Worm (Caenorhabditis elegans): ENCODE data around the gene sup-1.
A peak's percentile ranks its signal among the peaks of the same experiment; 100 is the strongest.

Gene sup-1

DNA sequence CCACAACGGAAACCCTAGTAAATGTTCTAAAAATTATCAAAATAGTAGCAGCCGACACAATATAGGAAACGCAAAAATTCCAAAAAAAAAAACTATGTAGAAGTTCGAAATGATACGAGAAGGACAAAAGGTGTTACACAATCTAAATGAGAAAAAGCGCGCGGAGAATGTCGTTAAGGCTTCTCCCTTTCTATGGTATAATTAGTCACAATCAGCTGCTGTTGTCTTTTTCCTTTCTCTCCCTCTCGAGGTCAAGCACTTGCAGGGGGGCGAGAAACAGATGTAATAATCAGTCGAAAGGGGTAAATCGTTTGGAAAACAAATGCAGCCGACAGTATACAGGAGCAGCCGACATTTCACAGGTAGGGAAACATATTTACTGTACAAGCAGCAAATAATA lies 5.9 kb downstream of the sup-1 start:
- no peak for TF ChIP-seq egl-5 (tag; optimal IDR thresholded peaks at IDR 0.05)
- TF ChIP-seq elt-3 (tag; optimal IDR thresholded peaks at IDR 0.05) = no peak
- TF ChIP-seq unc-39 (tag; optimal IDR thresholded peaks at IDR 0.05) = no peak
- TF ChIP-seq elt-1 (tag; optimal IDR thresholded peaks at IDR 0.05) = no peak
- TF ChIP-seq unc-62 (GFP tag; optimal IDR thresholded peaks at IDR 0.05) = no peak
- no peak for TF ChIP-seq aly-2 (tag; optimal IDR thresholded peaks at IDR 0.05)
- no peak for TF ChIP-seq fkh-2 (tag; optimal IDR thresholded peaks at IDR 0.05)
- no peak for TF ChIP-seq nhr-23 (tag; optimal IDR thresholded peaks at IDR 0.05)
- no peak for TF ChIP-seq fkh-10 (GFP tag; optimal IDR thresholded peaks at IDR 0.05)
- TF ChIP-seq jun-1 (tag; optimal IDR thresholded peaks at IDR 0.05) = no peak
- no peak for TF ChIP-seq egl-27 (tag; optimal IDR thresholded peaks at IDR 0.05)
- TF ChIP-seq pqm-1 (tag; optimal IDR thresholded peaks at IDR 0.05) = no peak
- TF ChIP-seq nhr-237 (tag; optimal IDR thresholded peaks at IDR 0.05) = no peak
- TF ChIP-seq elt-2 (tag; optimal IDR thresholded peaks at IDR 0.05) = no peak
- no peak for TF ChIP-seq nhr-77 (tag; optimal IDR thresholded peaks at IDR 0.05)
- no peak for TF ChIP-seq nhr-25 (tag; optimal IDR thresholded peaks at IDR 0.05)
- no peak for TF ChIP-seq nfya-1 (tag; optimal IDR thresholded peaks at IDR 0.05; ENCODE audit: insufficient read depth)
- no peak for TF ChIP-seq ceh-9 (tag; optimal IDR thresholded peaks at IDR 0.05)

DNA sequence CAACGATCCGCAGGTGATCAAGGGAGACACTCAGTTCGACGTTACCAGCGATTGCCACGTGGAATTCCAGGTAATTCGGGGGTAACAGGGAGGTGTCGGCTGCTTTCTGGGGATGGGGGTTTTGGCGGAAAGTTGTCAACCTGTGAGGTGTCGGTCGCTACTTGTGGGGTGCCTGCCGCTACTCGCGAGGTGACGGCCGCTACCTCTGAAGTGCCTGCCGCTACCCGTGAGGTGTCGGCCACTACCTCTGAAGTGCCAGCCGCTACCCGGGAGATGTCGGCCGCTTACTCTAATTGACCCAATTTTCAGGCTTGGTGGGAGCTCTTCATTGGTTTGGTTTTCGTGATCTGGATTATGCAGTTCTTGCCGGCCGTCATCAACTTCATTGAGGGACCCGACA lies 6.6 kb downstream of the sup-1 start:
- TF ChIP-seq egl-27 (tag; optimal IDR thresholded peaks at IDR 0.05) (no peak), R02D3.7 (tag; optimal IDR thresholded peaks at IDR 0.05) (no peak), elt-2 (tag; optimal IDR thresholded peaks at IDR 0.05) (no peak), ceh-28 (tag; optimal IDR thresholded peaks at IDR 0.05) (no peak), nhr-25 (tag; optimal IDR thresholded peaks at IDR 0.05) (no peak), tbx-2 (tag; optimal IDR thresholded peaks at IDR 0.05) (no peak), pha-4 (tag; optimal IDR thresholded peaks at IDR 0.05) (no peak), sea-2 (GFP tag; optimal IDR thresholded peaks at IDR 0.05) (no peak), pqm-1 (tag; optimal IDR thresholded peaks at IDR 0.05) (no peak), ceh-16 (tag; optimal IDR thresholded peaks at IDR 0.05) (no peak), ceh-9 (tag; optimal IDR thresholded peaks at IDR 0.05) (no peak), jun-1 (tag; optimal IDR thresholded peaks at IDR 0.05) (no peak)

DNA sequence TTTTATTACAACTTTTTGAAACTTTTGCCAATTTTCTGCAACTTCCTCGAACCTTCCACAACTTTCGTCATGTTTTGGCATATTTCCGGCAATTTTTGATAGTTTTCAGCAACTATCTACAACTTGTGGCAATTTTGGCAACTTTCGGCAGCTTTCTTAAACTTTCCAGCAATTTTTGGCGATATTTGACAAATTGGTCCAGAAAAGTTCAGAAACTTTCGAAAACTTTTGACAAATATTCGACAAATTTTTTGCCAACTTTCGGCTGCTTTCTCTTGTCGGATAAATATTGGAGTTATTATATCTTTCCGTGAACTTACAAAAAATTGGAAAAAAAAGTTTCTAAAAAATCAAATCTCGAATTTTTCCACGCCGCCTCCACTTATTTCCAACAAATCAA lies 7.1 kb downstream of the sup-1 start, which contains the start of gene Y41C4A.18:
Gene Y41C4A.18 (plus strand): TSS at position 301 of the 400 bp plus-strand sequence.
- no peak for TF ChIP-seq nhr-25 (tag; optimal IDR thresholded peaks at IDR 0.05)
- no peak for TF ChIP-seq aly-2 (tag; optimal IDR thresholded peaks at IDR 0.05)
- no peak for TF ChIP-seq ceh-16 (tag; optimal IDR thresholded peaks at IDR 0.05)
- TF ChIP-seq ztf-4 (tag; optimal IDR thresholded peaks at IDR 0.05) = no peak
- no peak for TF ChIP-seq tbx-2 (tag; optimal IDR thresholded peaks at IDR 0.05)
- no peak for TF ChIP-seq pha-4 (tag; optimal IDR thresholded peaks at IDR 0.05)
- TF ChIP-seq ceh-82 (tag; optimal IDR thresholded peaks at IDR 0.05) = no peak
- TF ChIP-seq egl-5 (tag; optimal IDR thresholded peaks at IDR 0.05) = no peak
- no peak for TF ChIP-seq fkh-2 (tag; optimal IDR thresholded peaks at IDR 0.05)
- TF ChIP-seq jun-1 (tag; optimal IDR thresholded peaks at IDR 0.05) = no peak
- no peak for TF ChIP-seq skn-1 (tag; optimal IDR thresholded peaks at IDR 0.05)
- TF ChIP-seq unc-62 (GFP tag; optimal IDR thresholded peaks at IDR 0.05) = no peak
- no peak for TF ChIP-seq elt-1 (tag; optimal IDR thresholded peaks at IDR 0.05)
- no peak for TF ChIP-seq nhr-77 (tag; optimal IDR thresholded peaks at IDR 0.05)
- TF ChIP-seq ceh-28 (tag; optimal IDR thresholded peaks at IDR 0.05) = no peak
- TF ChIP-seq mml-1 (tag; optimal IDR thresholded peaks at IDR 0.05) = no peak
- TF ChIP-seq sea-2 (GFP tag; optimal IDR thresholded peaks at IDR 0.05) = no peak
- TF ChIP-seq fos-1 (tag; optimal IDR thresholded peaks at IDR 0.05) = no peak

DNA sequence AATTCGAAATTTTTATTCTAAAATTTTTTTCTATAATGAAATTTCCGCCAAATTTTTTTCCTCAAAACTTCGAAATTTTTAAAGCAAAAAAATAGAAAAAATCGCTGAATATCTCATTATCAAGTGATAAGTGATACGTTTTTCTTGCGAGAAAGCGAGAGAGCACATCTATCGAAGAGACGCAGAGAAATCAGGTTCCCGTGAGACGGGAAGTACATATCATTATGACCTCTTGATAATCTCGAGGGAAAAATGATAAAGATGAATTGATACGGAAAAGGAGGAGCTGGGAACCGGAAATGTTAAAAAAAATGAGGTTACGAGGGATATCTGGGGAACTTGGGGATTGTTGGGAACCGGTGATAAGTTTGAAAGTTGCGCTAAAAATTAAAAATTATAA lies 10.4 kb downstream of the sup-1 start:
- TF ChIP-seq elt-3 (tag; optimal IDR thresholded peaks at IDR 0.05) (peak in 2 of 3 experiments; percentile 87 to 91), nhr-23 (tag; optimal IDR thresholded peaks at IDR 0.05) (peak; percentile 49), aly-2 (tag; optimal IDR thresholded peaks at IDR 0.05) (no peak), elt-2 (tag; optimal IDR thresholded peaks at IDR 0.05) (peak; percentile 74), hmg-11 (tag; optimal IDR thresholded peaks at IDR 0.05) (peak; percentile 5), nhr-25 (tag; optimal IDR thresholded peaks at IDR 0.05) (no peak)

DNA sequence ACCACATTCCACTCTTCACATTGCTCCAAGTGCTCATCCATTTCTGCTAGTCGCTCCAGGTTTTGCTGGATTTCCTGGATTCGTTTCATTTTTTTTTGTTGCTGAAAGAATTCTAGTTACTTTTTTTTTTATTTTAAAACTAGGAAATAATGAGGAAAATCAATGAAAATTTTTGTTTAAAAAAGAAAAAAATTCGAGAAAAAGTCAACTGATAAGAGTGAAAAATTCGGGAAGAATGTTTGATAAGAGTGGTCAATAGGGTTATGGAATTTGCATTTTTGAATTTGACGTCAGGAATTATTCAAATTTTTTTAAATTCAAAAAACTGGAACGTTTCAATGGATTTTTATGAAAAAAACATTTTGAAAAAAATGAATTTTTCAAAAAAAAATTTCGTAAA lies 10.8 kb downstream of the sup-1 start, which contains the start of gene Y41C4A.12:
Gene Y41C4A.12 (minus strand): TSS at position 101 of the 400 bp plus-strand sequence.
- no peak for TF ChIP-seq nhr-67 (tag; optimal IDR thresholded peaks at IDR 0.05)
- no peak for TF ChIP-seq ceh-28 (tag; optimal IDR thresholded peaks at IDR 0.05)
- no peak for TF ChIP-seq elt-3 (tag; optimal IDR thresholded peaks at IDR 0.05)
- TF ChIP-seq snpc-4 (tag; optimal IDR thresholded peaks at IDR 0.05) = no peak
- TF ChIP-seq pqm-1 (tag; optimal IDR thresholded peaks at IDR 0.05) = no peak
- no peak for TF ChIP-seq mml-1 (tag; optimal IDR thresholded peaks at IDR 0.05)
- no peak for TF ChIP-seq fkh-2 (tag; optimal IDR thresholded peaks at IDR 0.05)
- no peak for TF ChIP-seq elt-2 (tag; optimal IDR thresholded peaks at IDR 0.05)
- TF ChIP-seq ceh-16 (tag; optimal IDR thresholded peaks at IDR 0.05) = no peak
- TF ChIP-seq nhr-28 (tag; optimal IDR thresholded peaks at IDR 0.05) = no peak
- no peak for TF ChIP-seq ceh-82 (tag; optimal IDR thresholded peaks at IDR 0.05)
- no peak for TF ChIP-seq nhr-43 (tag; optimal IDR thresholded peaks at IDR 0.05; ENCODE audit: poor library complexity, severe bottlenecking)
- no peak for TF ChIP-seq skn-1 (tag; optimal IDR thresholded peaks at IDR 0.05)
- TF ChIP-seq nfya-1 (tag; optimal IDR thresholded peaks at IDR 0.05; ENCODE audit: insufficient read depth) = no peak
- TF ChIP-seq jun-1 (tag; optimal IDR thresholded peaks at IDR 0.05) = no peak
- no peak for TF ChIP-seq lin-15B (tag; optimal IDR thresholded peaks at IDR 0.05)

All from whole organism, L3 larva.